Worm (Caenorhabditis elegans): ENCODE results near the gene xpo-1.

The xpo-1 gene

ce11 chrV:7777098-7777497 lies 27.8 kb upstream of the xpo-1 start, which contains the start of gene C26F1.3 (continued):
- TF ChIP-seq ztf-28 (GFP tag; IDR thresholded peaks at IDR 0.05) = no peak
- no peak for TF ChIP-seq F23B12.7 (tag; optimal IDR thresholded peaks at IDR 0.05; ENCODE audit: insufficient read depth)
- TF ChIP-seq lin-54 (GFP tag; optimal IDR thresholded peaks at IDR 0.05) = no peak
- no peak for TF ChIP-seq ccch-3 (GFP tag; optimal IDR thresholded peaks at IDR 0.05)
- TF ChIP-seq lin-35 (GFP tag; optimal IDR thresholded peaks at IDR 0.05) = no peak
- no peak for TF ChIP-seq him-1 (tag; optimal IDR thresholded peaks at IDR 0.05)
- no peak for TF ChIP-seq ceh-40 (GFP tag; IDR thresholded peaks at IDR 0.05)
- no peak for TF ChIP-seq lin-40 (tag; optimal IDR thresholded peaks at IDR 0.05)
- no peak for TF ChIP-seq nhr-90 (tag; optimal IDR thresholded peaks at IDR 0.05)
- TF ChIP-seq C06A6.2 (GFP tag; conservative IDR thresholded peaks at IDR 0.05) = no peak
- TF ChIP-seq K11D2.4 (GFP tag; IDR thresholded peaks at IDR 0.05) = no peak
- no peak for TF ChIP-seq ztf-25 (GFP tag; IDR thresholded peaks at IDR 0.05)
- TF ChIP-seq attf-6 (GFP tag; IDR thresholded peaks at IDR 0.05) = no peak
- TF ChIP-seq ceh-58 (GFP tag; IDR thresholded peaks at IDR 0.05) = no peak
- no peak for TF ChIP-seq lag-1 (GFP tag; IDR thresholded peaks at IDR 0.05)
- no peak for TF ChIP-seq let-607 (tag; optimal IDR thresholded peaks at IDR 0.05)
- no peak for TF ChIP-seq attf-5 (GFP tag; optimal IDR thresholded peaks at IDR 0.05)
- TF ChIP-seq ZK185.1 (tag; optimal IDR thresholded peaks at IDR 0.05; ENCODE audit: poor library complexity, severe bottlenecking) = no peak
- no peak for TF ChIP-seq cebp-1 (GFP tag; IDR thresholded peaks at IDR 0.05)
- TF ChIP-seq cebp-1 (tag; optimal IDR thresholded peaks at IDR 0.05) = no peak
- no peak for TF ChIP-seq dox-1 (GFP tag; IDR thresholded peaks at IDR 0.05)
- TF ChIP-seq pbrm-1 (GFP tag; IDR thresholded peaks at IDR 0.05) = no peak
- peak; percentile 20 for TF ChIP-seq tbp1 (GFP tag; optimal IDR thresholded peaks at IDR 0.05)
- peak; percentile 0 for TF ChIP-seq snpc-1.3 (tag; optimal IDR thresholded peaks at IDR 0.05; ENCODE audit: insufficient read depth)
- no peak for TF ChIP-seq bed-1 (GFP tag; IDR thresholded peaks at IDR 0.05)
- 0 out of 2 replicates have a peak, but pooled peaks have one; percentile 47 for TF ChIP-seq nfyb-1 (GFP tag; IDR thresholded peaks at IDR 0.05)
- TF ChIP-seq snpc-4 (GFP tag; optimal IDR thresholded peaks at IDR 0.05) = no peak
- TF ChIP-seq snpc-4 (tag; optimal IDR thresholded peaks at IDR 0.05) = no peak
- TF ChIP-seq dpl-1 (GFP tag; optimal IDR thresholded peaks at IDR 0.05) = no peak
- no peak for TF ChIP-seq Y53G8AR.9 (GFP tag; conservative IDR thresholded peaks at IDR 0.05)
- no peak for TF ChIP-seq ets-4 (GFP tag; optimal IDR thresholded peaks at IDR 0.05)
- no peak for TF ChIP-seq lin-26 (GFP tag; IDR thresholded peaks at IDR 0.05)
- TF ChIP-seq hrde-1 (tag; optimal IDR thresholded peaks at IDR 0.05; ENCODE audit: borderline replicate concordance) = peak; percentile 71
- no peak for TF ChIP-seq akir-1 (GFP tag; optimal IDR thresholded peaks at IDR 0.05)
- no peak for TF ChIP-seq mxl-1 (tag; optimal IDR thresholded peaks at IDR 0.05)
- no peak for TF ChIP-seq F37B4.10 (GFP tag; IDR thresholded peaks at IDR 0.05)
- TF ChIP-seq hlh-12 (tag; optimal IDR thresholded peaks at IDR 0.05) = no peak
- no peak for TF ChIP-seq nhr-179 (tag; optimal IDR thresholded peaks at IDR 0.05)
- no peak for TF ChIP-seq cebp-2 (GFP tag; IDR thresholded peaks at IDR 0.05)

ce11 chrV:7778999-7779398 lies 25.9 kb upstream of the xpo-1 start:
- TF ChIP-seq unc-130 (GFP tag; optimal IDR thresholded peaks at IDR 0.05) = peak; percentile 15
- TF ChIP-seq die-1 (tag; optimal IDR thresholded peaks at IDR 0.05) = no peak
- peak; percentile 18 for TF ChIP-seq atf-7 (tag; optimal IDR thresholded peaks at IDR 0.05)
- peak; percentile 52; the same call in 1 of the 2 replicates for TF ChIP-seq B0336.3 (GFP tag; IDR thresholded peaks at IDR 0.05)
- no peak for TF ChIP-seq rec-8 (tag; optimal IDR thresholded peaks at IDR 0.05)
- TF ChIP-seq F52B5.7 (tag; optimal IDR thresholded peaks at IDR 0.05) = no peak
- peak; percentile 27; the same call in 1 of the 2 replicates for TF ChIP-seq ceh-91 (GFP tag; IDR thresholded peaks at IDR 0.05)
- TF ChIP-seq B0019.2 (GFP tag; conservative IDR thresholded peaks at IDR 0.05) = no peak
- no peak for TF ChIP-seq lin-35 (GFP tag; optimal IDR thresholded peaks at IDR 0.05)
- TF ChIP-seq snpc-4 (GFP tag; optimal IDR thresholded peaks at IDR 0.05) = no peak
- peak in 1 of 4 experiments; percentile 23 for TF ChIP-seq snpc-4 (tag; optimal IDR thresholded peaks at IDR 0.05)
- peak; percentile 26; the same call in 1 of the 2 replicates for TF ChIP-seq madf-6 (GFP tag; IDR thresholded peaks at IDR 0.05)
- TF ChIP-seq aptf-3 (GFP tag; IDR thresholded peaks at IDR 0.05) = no peak
- no peak for TF ChIP-seq egl-18 (GFP tag; IDR thresholded peaks at IDR 0.05)
- no peak for TF ChIP-seq ztf-3 (GFP tag; optimal IDR thresholded peaks at IDR 0.05)
